Fruit fly (Drosophila melanogaster) whole organism, adult: ENCODE measurements around the gene Dh31.
A peak's percentile ranks its signal among the peaks of the same experiment; 100 is the strongest.

Experiments
- CG11617 ChIP-seq: fragments of 200-800 bp; sonication (Bioruptor generic); optimal IDR thresholded peaks from 2 replicates; lab custom pipeline; 2017; ENCODE audit warnings: mild to moderate bottlenecking, missing biosample characterization, missing genetic modification reagents, missing genetic modification characterization
- CG12768 ChIP-seq: fragments of 200-800 bp; sonication (Bioruptor generic); optimal IDR thresholded peaks from 2 replicates; lab custom pipeline; 2017; ENCODE audit warnings: missing biosample characterization, missing genetic modification characterization, mild to moderate bottlenecking, moderate library complexity, missing genetic modification reagents
- CG14711 ChIP-seq: fragments of 200-800 bp; sonication (Bioruptor generic); optimal IDR thresholded peaks from 2 replicates; lab custom pipeline; 2018; ENCODE audit warnings: missing biosample characterization, mild to moderate bottlenecking, missing genetic modification characterization, moderate library complexity
- CG1620 ChIP-seq: fragments of 200-800 bp; sonication (Bioruptor generic); optimal IDR thresholded peaks from 2 replicates; lab custom pipeline; 2016; ENCODE audit warnings: missing biosample characterization, missing genetic modification characterization
- CG33017 ChIP-seq: fragments of 200-800 bp; sonication (Bioruptor generic); optimal IDR thresholded peaks from 2 replicates; lab custom pipeline; 2018; ENCODE audit warnings: missing biosample characterization, mild to moderate bottlenecking, missing genetic modification characterization, moderate library complexity
- CG5204 ChIP-seq: fragments of 200-800 bp; sonication (Bioruptor generic); optimal IDR thresholded peaks from 2 replicates; lab custom pipeline; 2016; ENCODE audit warnings: missing biosample characterization, missing genetic modification characterization
- CG7045 ChIP-seq: fragments of 200-800 bp; sonication (Bioruptor generic); optimal IDR thresholded peaks from 2 replicates; lab custom pipeline; 2017; ENCODE audit warnings: missing biosample characterization, mild to moderate bottlenecking, missing genetic modification characterization
- CG7101 ChIP-seq: fragments of 200-800 bp; sonication (Bioruptor generic); optimal IDR thresholded peaks from 2 replicates; lab custom pipeline; 2018; ENCODE audit warnings: missing biosample characterization, mild to moderate bottlenecking, missing genetic modification characterization, moderate library complexity
- Clk ChIP-seq: fragments of 200-800 bp; sonication (Bioruptor generic); optimal IDR thresholded peaks from 2 replicates; lab custom pipeline; 2017; ENCODE audit warnings: missing biosample characterization, missing genetic modification characterization
- Crg-1 ChIP-seq: fragments of 200-800 bp; sonication (Bioruptor generic); optimal IDR thresholded peaks from 2 replicates; lab custom pipeline; 2016; ENCODE audit warnings: missing biosample characterization, missing genetic modification characterization
- Hr96 ChIP-seq: fragments of 200-800 bp; sonication (Bioruptor generic); optimal IDR thresholded peaks from 2 replicates; lab custom pipeline; 2016; ENCODE audit warnings: missing biosample characterization, missing genetic modification characterization
- Mnt ChIP-seq: fragments of 200-800 bp; sonication (Bioruptor generic); optimal IDR thresholded peaks from 2 replicates; lab custom pipeline; 2016; ENCODE audit warnings: missing biosample characterization, mild to moderate bottlenecking, missing genetic modification characterization
- bab1 ChIP-seq: fragments of 200-800 bp; sonication (Bioruptor generic); optimal IDR thresholded peaks from 3 replicates; lab custom pipeline; 2019; ENCODE audit warnings: missing biosample characterization, mild to moderate bottlenecking, missing genetic modification characterization, moderate library complexity
- cic ChIP-seq: fragments of 200-800 bp; sonication (Bioruptor generic); optimal IDR thresholded peaks from 2 replicates; lab custom pipeline; 2017; ENCODE audit warnings: missing biosample characterization, mild to moderate bottlenecking, missing genetic modification characterization, moderate library complexity
- cnc ChIP-seq, 2 experiments: fragments of >200 bp; optimal IDR thresholded peaks; 2 replicates each; lab custom pipeline; 2017
- kay ChIP-seq: fragments of 200-800 bp; sonication (Bioruptor generic); peaks from one replicate; lab custom pipeline; 2016; ENCODE audit warnings: missing biosample characterization, missing genetic modification characterization, borderline replicate concordance
- ovo ChIP-seq: fragments of 200-800 bp; sonication (Bioruptor generic); optimal IDR thresholded peaks from 2 replicates; lab custom pipeline; 2016; ENCODE audit warnings: missing biosample characterization, missing genetic modification characterization
- pad ChIP-seq: fragments of 200-800 bp; sonication (Bioruptor generic); optimal IDR thresholded peaks from 3 replicates; lab custom pipeline; 2017; ENCODE audit warnings: missing biosample characterization, missing genetic modification characterization, mild to moderate bottlenecking, moderate library complexity, missing genetic modification reagents
- tj ChIP-seq: fragments of 200-800 bp; sonication (Bioruptor generic); optimal IDR thresholded peaks from 3 replicates; lab custom pipeline; 2017; ENCODE audit warnings: missing biosample characterization, mild to moderate bottlenecking, missing genetic modification characterization, moderate library complexity
- toe ChIP-seq: fragments of 200-800 bp; sonication (Bioruptor generic); optimal IDR thresholded peaks from 2 replicates; lab custom pipeline; 2016; ENCODE audit warnings: missing biosample characterization, missing genetic modification characterization

Gene Dh31

dm6 chr2L:8543731-8544359 is 37.2 kb upstream of the Dh31 start:
- TF ChIP-seq tj (GFP tag; lab: Kevin White, UChicago), result no peak
- no peak for TF ChIP-seq CG1620 (GFP tag; lab: Kevin White, UChicago)
- TF ChIP-seq Crg-1, result no peak
- no peak for TF ChIP-seq CG7045
- TF ChIP-seq Mnt (GFP tag; lab: Kevin White, UChicago), result no peak
- TF ChIP-seq toe, result no peak
- no peak for TF ChIP-seq CG5204

dm6 chr2L:8543102-8543501 is 36.5 kb upstream of the Dh31 start:
- no peak for TF ChIP-seq toe
- TF ChIP-seq kay, result no peak
- no peak for TF ChIP-seq pad
- no peak for TF ChIP-seq Clk (GFP tag; lab: Kevin White, UChicago)
- TF ChIP-seq CG14711 (tag; lab: Kevin White, UChicago), result no peak
- no peak for TF ChIP-seq CG7045
- TF ChIP-seq cnc (optimal IDR thresholded peaks at IDR 0.05; lab: Kevin White, UChicago), result no peak
- TF ChIP-seq ovo (GFP tag; lab: Kevin White, UChicago), result no peak
- no peak for TF ChIP-seq Hr96 (GFP tag; lab: Kevin White, UChicago)
- no peak for TF ChIP-seq CG1620 (GFP tag; lab: Kevin White, UChicago)
- no peak for TF ChIP-seq bab1 (GFP tag; lab: Kevin White, UChicago)
- TF ChIP-seq CG5204, result no peak
- TF ChIP-seq CG33017 (tag; lab: Kevin White, UChicago), result no peak
- TF ChIP-seq CG11617 (GFP tag; lab: Kevin White, UChicago), result no peak
- no peak for TF ChIP-seq cic (GFP tag; lab: Kevin White, UChicago)

- TF ChIP-seq CG11617 (GFP tag; lab: Kevin White, UChicago), result no peak
- TF ChIP-seq bab1 (GFP tag; lab: Kevin White, UChicago), result no peak
- no peak for TF ChIP-seq ovo (GFP tag; lab: Kevin White, UChicago)
- TF ChIP-seq Hr96 (GFP tag; lab: Kevin White, UChicago), result no peak
- TF ChIP-seq pad, result no peak
- no peak for TF ChIP-seq kay
- no peak for TF ChIP-seq CG7045
- TF ChIP-seq Mnt (GFP tag; lab: Kevin White, UChicago), result no peak
- TF ChIP-seq Crg-1, result no peak
- no peak for TF ChIP-seq CG12768 (GFP tag; lab: Kevin White, UChicago)
- no peak for TF ChIP-seq cic (GFP tag; lab: Kevin White, UChicago)
These were observed 36.0 kb upstream of the Dh31 start for dm6 chr2L:8542639-8543038.

dm6 chr2L:8542234-8542572 is 35.6 kb upstream of the Dh31 start:
- TF ChIP-seq CG11617 (GFP tag; lab: Kevin White, UChicago), result no peak
- no peak for TF ChIP-seq CG33017 (tag; lab: Kevin White, UChicago)
- TF ChIP-seq Mnt (GFP tag; lab: Kevin White, UChicago), result no peak
- no peak for TF ChIP-seq CG7101 (tag; lab: Kevin White, UChicago)
- TF ChIP-seq CG14711 (tag; lab: Kevin White, UChicago), result peak; percentile 46

- no peak for TF ChIP-seq CG12768 (GFP tag; lab: Kevin White, UChicago)
- peak; percentile 17 for TF ChIP-seq CG7101 (tag; lab: Kevin White, UChicago)
- TF ChIP-seq CG14711 (tag; lab: Kevin White, UChicago), result no peak
- no peak for TF ChIP-seq CG33017 (tag; lab: Kevin White, UChicago)
- peak; percentile 16 for TF ChIP-seq cic (GFP tag; lab: Kevin White, UChicago)
- peak; percentile 0 for TF ChIP-seq CG7045
- TF ChIP-seq CG1620 (GFP tag; lab: Kevin White, UChicago), result peak; percentile 48
- peak; percentile 36 for TF ChIP-seq CG11617 (GFP tag; lab: Kevin White, UChicago)
- TF ChIP-seq cnc (optimal IDR thresholded peaks at IDR 0.05; lab: Kevin White, UChicago), result no peak
- peak; percentile 68 for TF ChIP-seq bab1 (GFP tag; lab: Kevin White, UChicago)
- peak; percentile 50 for TF ChIP-seq pad
- TF ChIP-seq kay, result peak; percentile 47
- TF ChIP-seq toe, result peak; percentile 59
These were observed 35.0 kb upstream of the Dh31 start, which contains the start of gene Sema1a for dm6 chr2L:8541469-8542233. Sema1a (plus strand) TSS chr2L:8542147.

- TF ChIP-seq kay (peak; percentile 65), CG11617 (GFP tag; lab: Kevin White, UChicago) (no peak)
These were observed 31.9 kb upstream of the Dh31 start for dm6 chr2L:8538449-8539050.
